Worm (Caenorhabditis elegans) whole organism, early embryonic: ENCODE data around the gene F44E5.15.

Experiments used
- B0310.2 ChIP-seq: sonication (generic microtip); optimal IDR thresholded peaks from 2 replicates; lab custom pipeline; 2016; ENCODE audit warnings: mild to moderate bottlenecking, missing genetic modification characterization, missing compliant biosample characterization
- F13C5.2 ChIP-seq: sonication (generic microtip); optimal IDR thresholded peaks from 2 replicates; lab custom pipeline; 2017; ENCODE audit warnings: mild to moderate bottlenecking, missing genetic modification characterization, inconsistent platforms, missing compliant biosample characterization
- aly-1 ChIP-seq: sonication (generic microtip); optimal IDR thresholded peaks from 2 replicates; lab custom pipeline; 2016; ENCODE audit warnings: missing genetic modification characterization, missing compliant biosample characterization
- ama-1 ChIP-seq: fragments of 150-350 bp; optimal IDR thresholded peaks from 2 replicates; lab custom pipeline; 2014
- ceh-13 ChIP-seq: fragments of 200-800 bp; sonication (Bioruptor generic); optimal IDR thresholded peaks from 2 replicates; lab custom pipeline; 2018; ENCODE audit warnings: mild to moderate bottlenecking, missing genetic modification characterization, missing compliant biosample characterization
- ets-7 ChIP-seq: sonication (generic microtip); optimal IDR thresholded peaks from 2 replicates; lab custom pipeline; 2016; ENCODE audit warnings: missing genotype, missing genetic modification characterization, missing compliant biosample characterization
- flt-1 ChIP-seq: fragments of 200-800 bp; sonication (Bioruptor generic); IDR thresholded peaks from 2 replicates; pipeline ENCODE4 v1.3.6; 2022; ENCODE audit warnings: missing genetic modification characterization, missing compliant biosample characterization
- hmbx-1 ChIP-seq: sonication (generic microtip); optimal IDR thresholded peaks from 2 replicates; lab custom pipeline; 2016; ENCODE audit warnings: mild to moderate bottlenecking, missing genetic modification characterization, missing compliant biosample characterization
- hmg-4 ChIP-seq: fragments of 200-800 bp; sonication (Bioruptor generic); optimal IDR thresholded peaks from 2 replicates; lab custom pipeline; 2018; ENCODE audit warnings: mild to moderate bottlenecking, missing genetic modification characterization, missing compliant biosample characterization
- hnd-1 ChIP-seq: sonication (generic microtip); optimal IDR thresholded peaks from 2 replicates; lab custom pipeline; 2016; ENCODE audit warnings: missing genetic modification characterization, missing compliant biosample characterization
- pes-1 ChIP-seq: fragments of 200-800 bp; sonication (Bioruptor generic); IDR thresholded peaks from 2 replicates; pipeline ENCODE4 v1.3.6; 2022; ENCODE audit warnings: missing genetic modification reagents, missing genetic modification characterization, missing compliant biosample characterization
- scrt-1 ChIP-seq: fragments of 200-800 bp; sonication (Bioruptor generic); IDR thresholded peaks from 2 replicates; pipeline ENCODE4 v1.3.6; 2022; ENCODE audit warnings: missing genetic modification characterization, missing compliant biosample characterization
- sea-1 ChIP-seq: fragments of 200-800 bp; sonication (Bioruptor generic); conservative IDR thresholded peaks from 2 replicates; pipeline ENCODE4 v1.3.6; 2022; ENCODE audit warnings: missing genetic modification characterization, missing compliant biosample characterization
- tbx-11 ChIP-seq: fragments of 200-800 bp; sonication (Bioruptor generic); IDR thresholded peaks from 2 replicates; pipeline ENCODE4 v1.3.6; 2022; ENCODE audit warnings: missing genetic modification characterization, missing compliant biosample characterization

ce11 chrII:11725615-11726014, 46.8 kb upstream of the F44E5.15 start:
- TF ChIP-seq hmbx-1 (no peak), ceh-13 (no peak), F13C5.2 (no peak), tbx-11 (GFP tag; lab: Robert Waterston, UW) (no peak), B0310.2 (no peak), ama-1 (lab: Kevin White, UChicago) (no peak), aly-1 (tag; lab: Kevin White, UChicago) (no peak), flt-1 (no peak), sea-1 (no peak), hmg-4 (GFP tag; lab: Kevin White, UChicago) (no peak), hnd-1 (tag; lab: Kevin White, UChicago) (no peak), scrt-1 (GFP tag; lab: Robert Waterston, UW) (no peak), ets-7 (no peak), pes-1 (GFP tag; lab: Robert Waterston, UW) (no peak)
